Fruit fly (Drosophila melanogaster): ENCODE data around the gene mtSSB.

mtSSB gene

DNA sequence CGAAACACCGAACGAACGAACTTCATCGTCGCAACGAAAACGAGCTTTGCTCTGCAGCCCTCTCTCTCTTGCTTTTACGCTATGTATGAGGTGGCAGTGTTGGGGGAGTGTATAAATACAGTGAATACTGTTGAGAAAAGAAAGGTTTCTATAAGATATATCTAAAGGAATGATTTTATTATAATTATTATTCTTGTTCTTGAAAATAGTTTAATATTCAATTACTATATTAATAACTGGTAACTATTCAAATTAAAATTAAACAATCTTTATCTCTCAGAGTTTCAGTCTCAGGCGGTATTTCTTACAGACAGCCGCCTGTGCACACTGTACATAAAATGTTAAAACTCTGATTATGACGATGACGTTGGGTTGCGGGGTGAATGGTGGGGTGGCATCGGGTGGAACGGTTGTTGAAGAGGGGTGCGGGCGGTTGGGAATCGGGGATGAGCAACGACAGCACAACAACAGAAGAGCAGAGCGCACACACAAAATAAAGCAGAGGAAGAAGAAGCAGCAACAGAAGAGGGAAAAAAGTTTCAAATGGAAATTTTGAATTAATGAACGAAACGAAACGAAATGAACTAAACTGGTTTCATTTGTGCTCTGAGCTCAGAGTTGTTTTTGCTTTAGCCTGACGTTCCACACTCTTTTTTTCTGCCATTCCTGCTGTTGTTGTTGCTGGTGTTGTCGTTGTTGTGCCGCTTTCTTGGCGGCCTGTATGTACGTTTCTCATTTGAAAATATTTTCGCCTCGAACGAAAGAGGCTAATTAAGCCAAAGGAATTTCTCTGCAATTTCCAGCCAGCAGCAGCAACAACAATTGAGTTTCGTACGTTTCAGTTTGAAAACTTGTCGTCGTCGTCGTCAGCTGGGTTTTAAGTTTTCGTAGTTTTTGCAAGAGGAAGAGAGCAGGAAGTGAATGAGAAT is 31.9 kb upstream of the mtSSB start (continued):
- TF ChIP-seq aop (GFP tag; IDR thresholded peaks at IDR 0.05) (no peak), ATbp (GFP tag; optimal IDR thresholded peaks at IDR 0.05) (peak; percentile 98), bigmax (GFP tag; optimal IDR thresholded peaks at IDR 0.05) (no peak), ssp (GFP tag; IDR thresholded peaks at IDR 0.05) (no peak), Hr51 (GFP tag; optimal IDR thresholded peaks at IDR 0.05) (peak; percentile 82 to 99), CG4404 (GFP tag; IDR thresholded peaks at IDR 0.05) (no peak), CrebB (tag; optimal IDR thresholded peaks at IDR 0.05) (peak; percentile 95), sens (GFP tag) (peak; percentile 96), Fer3 (tag; optimal IDR thresholded peaks at IDR 0.05) (peak; percentile 99), Kr (GFP tag; optimal IDR thresholded peaks at IDR 0.05) (peak; percentile 58), cas (GFP tag; IDR thresholded peaks at IDR 0.05) (no peak), CG3407 (GFP tag; optimal IDR thresholded peaks at IDR 0.05) (peak; percentile 95), CG2199 (GFP tag; IDR thresholded peaks at IDR 0.05) (no peak), ap (GFP tag; IDR thresholded peaks at IDR 0.05) (no peak), CG3838 (GFP tag; optimal IDR thresholded peaks at IDR 0.05) (peak; percentile 80), CG34224 (GFP tag; IDR thresholded peaks at IDR 0.05; ENCODE audit: partially characterized antibody) (no peak), Elba2 (GFP tag; optimal IDR thresholded peaks at IDR 0.05) (peak; percentile 24), CG1603 (tag; optimal IDR thresholded peaks at IDR 0.05) (peak; percentile 72), Trl (optimal IDR thresholded peaks at IDR 0.05) (peak; percentile 75 to 80), Trl (GFP tag; optimal IDR thresholded peaks at IDR 0.05) (peak; percentile 78), Stat92E (GFP tag; optimal IDR thresholded peaks at IDR 0.05) (peak in 1 of 3 experiments; percentile 98), CG2120 (GFP tag; optimal IDR thresholded peaks at IDR 0.05) (peak; percentile 94), CG33557 (GFP tag; optimal IDR thresholded peaks at IDR 0.05) (peak; percentile 97), pb (GFP tag; optimal IDR thresholded peaks at IDR 0.05) (peak; percentile 59), CG12299 (tag; optimal IDR thresholded peaks at IDR 0.05) (peak; percentile 98), CG18262 (tag; optimal IDR thresholded peaks at IDR 0.05) (peak; percentile 99), Bgb (GFP tag; IDR thresholded peaks at IDR 0.05; ENCODE audit: partially characterized antibody) (no peak), Ptx1 (GFP tag; IDR thresholded peaks at IDR 0.05) (no peak), odd (GFP tag; optimal IDR thresholded peaks at IDR 0.05) (peak; percentile 96), Neu2 (GFP tag; optimal IDR thresholded peaks at IDR 0.05; ENCODE audit: borderline replicate concordance) (no peak), pan (optimal IDR thresholded peaks at IDR 0.05) (no peak), pan (GFP tag; optimal IDR thresholded peaks at IDR 0.05 in 1 of 2, IDR thresholded peaks at IDR 0.05 in 1 of 2) (no peak), br (optimal IDR thresholded peaks at IDR 0.05) (no peak), wek (GFP tag; optimal IDR thresholded peaks at IDR 0.05) (peak; percentile 62), cwo (GFP tag; optimal IDR thresholded peaks at IDR 0.05) (peak; percentile 96), Bteb2 (GFP tag; optimal IDR thresholded peaks at IDR 0.05) (peak; percentile 51), NC2α (GFP tag; optimal IDR thresholded peaks at IDR 0.05) (peak; percentile 60), CG17568 (GFP tag; optimal IDR thresholded peaks at IDR 0.05) (peak; percentile 96), Bdp1 (GFP tag; optimal IDR thresholded peaks at IDR 0.05) (peak; percentile 70), CG9932 (GFP tag; IDR thresholded peaks at IDR 0.05) (no peak), CG11504 (tag; optimal IDR thresholded peaks at IDR 0.05) (peak; percentile 98), CG12769 (tag; optimal IDR thresholded peaks at IDR 0.05) (peak; percentile 99), dati (GFP tag; IDR thresholded peaks at IDR 0.05) (no peak), HmgZ (tag; optimal IDR thresholded peaks at IDR 0.05) (peak; percentile 94), Gsc (GFP tag; IDR thresholded peaks at IDR 0.05) (no peak), Ssrp (tag; optimal IDR thresholded peaks at IDR 0.05) (peak; percentile 98), MTF-1 (GFP tag; optimal IDR thresholded peaks at IDR 0.05; ENCODE audit: borderline replicate concordance) (peak; percentile 81), CG7745 (tag; optimal IDR thresholded peaks at IDR 0.05) (peak; percentile 69), nerfin-2 (GFP tag; IDR thresholded peaks at IDR 0.05; ENCODE audit: partially characterized antibody) (no peak)

Data from whole organism, embryonic.